Worm (Caenorhabditis elegans): ENCODE measurements around the gene rpl-6.

rpl-6 gene

DNA sequence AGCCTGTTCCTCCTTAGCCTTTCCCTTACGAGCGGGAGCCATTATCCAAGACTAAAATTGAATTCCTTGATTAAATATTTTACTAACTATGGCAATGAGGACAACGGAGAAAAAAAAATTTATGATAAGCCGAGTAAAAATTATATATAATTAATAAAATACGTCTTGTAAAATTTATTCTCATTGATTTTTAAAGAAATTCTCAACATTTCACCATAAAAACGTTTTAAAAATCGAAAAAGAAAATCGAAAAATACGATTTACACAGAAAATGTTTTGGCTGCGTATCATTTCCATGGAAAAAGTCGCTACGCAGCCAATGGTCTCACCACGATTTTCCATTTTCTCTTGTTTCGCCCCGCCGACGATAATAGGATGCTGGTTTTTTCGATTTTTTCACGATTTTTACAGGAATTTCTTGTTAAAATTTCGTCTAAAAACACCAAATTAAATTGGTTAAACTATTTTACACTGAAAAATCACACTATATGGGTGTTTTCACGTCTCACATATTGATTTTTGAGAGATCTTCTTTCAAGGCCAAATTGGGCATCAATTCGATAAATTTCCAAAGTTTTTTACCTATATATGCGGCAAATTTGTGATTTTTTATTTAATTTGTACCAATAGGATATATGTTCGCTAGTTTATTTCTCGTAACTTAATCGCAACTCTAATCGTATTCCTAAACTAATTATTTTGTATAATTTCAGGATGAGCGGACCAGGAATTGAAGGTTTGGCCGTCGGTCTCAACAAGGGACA, 28.5 kb upstream of the rpl-6 start, which contains the start of the genes rps-14 and rpl-36 (continued):
- TF ChIP-seq athp-1 (tag; optimal IDR thresholded peaks at IDR 0.05) (no peak), rpc-1 (optimal IDR thresholded peaks at IDR 0.05) (no peak), rpc-1 (tag; optimal IDR thresholded peaks at IDR 0.05) (no peak), nhr-120 (GFP tag; IDR thresholded peaks at IDR 0.05) (no peak), B0035.1 (tag; optimal IDR thresholded peaks at IDR 0.05) (no peak), nhr-179 (tag; optimal IDR thresholded peaks at IDR 0.05) (no peak), F22D6.2 (tag; optimal IDR thresholded peaks at IDR 0.05) (no peak), lin-35 (GFP tag; optimal IDR thresholded peaks at IDR 0.05) (peak in 1 of 3 experiments; percentile 86), F52B5.7 (tag; optimal IDR thresholded peaks at IDR 0.05) (no peak), ceh-40 (GFP tag; IDR thresholded peaks at IDR 0.05) (no peak), snpc-1.1 (tag; optimal IDR thresholded peaks at IDR 0.05; ENCODE audit: insufficient read depth) (peak; percentile 40), B0261.1 (tag; optimal IDR thresholded peaks at IDR 0.05) (no peak), C06A6.2 (GFP tag; conservative IDR thresholded peaks at IDR 0.05) (no peak), hsf-1 (GFP tag; IDR thresholded peaks at IDR 0.05) (no peak), attf-6 (GFP tag; IDR thresholded peaks at IDR 0.05) (no peak), ztf-22 (GFP tag; optimal IDR thresholded peaks at IDR 0.05) (no peak), snpc-4 (GFP tag; optimal IDR thresholded peaks at IDR 0.05) (no peak), snpc-4 (tag; optimal IDR thresholded peaks at IDR 0.05) (peak; percentile 47 to 73 (median 57)), ets-4 (GFP tag; optimal IDR thresholded peaks at IDR 0.05) (no peak), nfya-1 (tag; optimal IDR thresholded peaks at IDR 0.05; ENCODE audit: borderline replicate concordance, insufficient read depth) (no peak), atf-7 (tag; optimal IDR thresholded peaks at IDR 0.05) (no peak), ZK185.1 (tag; optimal IDR thresholded peaks at IDR 0.05; ENCODE audit: poor library complexity, severe bottlenecking) (peak; percentile 57), nhr-80 (tag; optimal IDR thresholded peaks at IDR 0.05) (no peak), sptf-2 (GFP tag; optimal IDR thresholded peaks at IDR 0.05) (no peak), mel-28 (tag; optimal IDR thresholded peaks at IDR 0.05; ENCODE audit: borderline replicate concordance) (no peak), C17E4.6 (GFP tag; IDR thresholded peaks at IDR 0.05) (no peak), F23B12.7 (tag; optimal IDR thresholded peaks at IDR 0.05; ENCODE audit: insufficient read depth) (peak; percentile 96), sea-2 (GFP tag; IDR thresholded peaks at IDR 0.05) (no peak), T07F8.4 (tag; optimal IDR thresholded peaks at IDR 0.05) (no peak), hrde-1 (tag; optimal IDR thresholded peaks at IDR 0.05; ENCODE audit: borderline replicate concordance) (no peak), ztf-28 (GFP tag; IDR thresholded peaks at IDR 0.05) (no peak), tbx-9 (tag; optimal IDR thresholded peaks at IDR 0.05; ENCODE audit: borderline replicate concordance) (no peak), ceh-27 (GFP tag; optimal IDR thresholded peaks at IDR 0.05) (peak; percentile 61), madf-6 (GFP tag; IDR thresholded peaks at IDR 0.05) (peak; percentile 70), F55B11.4 (tag; optimal IDR thresholded peaks at IDR 0.05; ENCODE audit: borderline replicate concordance, insufficient read depth) (no peak), dpl-1 (GFP tag; optimal IDR thresholded peaks at IDR 0.05) (no peak), aptf-3 (GFP tag; IDR thresholded peaks at IDR 0.05) (no peak), him-1 (tag; optimal IDR thresholded peaks at IDR 0.05) (peak; percentile 17), die-1 (tag; optimal IDR thresholded peaks at IDR 0.05) (no peak), mcd-1 (GFP tag; IDR thresholded peaks at IDR 0.05) (peak; percentile 84), xnd-1 (tag; optimal IDR thresholded peaks at IDR 0.05) (no peak), pha-4 (tag; optimal IDR thresholded peaks at IDR 0.05) (peak; percentile 89), madf-10 (tag; optimal IDR thresholded peaks at IDR 0.05) (peak; percentile 2), ztf-6 (GFP tag; IDR thresholded peaks at IDR 0.05) (no peak), nfyb-1 (GFP tag; IDR thresholded peaks at IDR 0.05) (0 out of 2 replicates have a peak, but pooled peaks have one; percentile 47), snpc-3.4 (tag; optimal IDR thresholded peaks at IDR 0.05) (peak; percentile 70), Y79H2A.3 (GFP tag; conservative IDR thresholded peaks at IDR 0.05) (no peak)

All from whole organism, young adult.